Worm (Caenorhabditis elegans) whole organism, L4/young adult: ENCODE data around the gene F49E2.5.

Experiments
- W03F9.2 ChIP-seq: fragments of 150-350 bp; optimal IDR thresholded peaks from 2 replicates; lab custom pipeline; 2014; ENCODE audit warnings: missing biosample characterization, missing genetic modification characterization
- dao-5 ChIP-seq: sonication (generic microtip); optimal IDR thresholded peaks from 2 replicates; lab custom pipeline; 2016; ENCODE audit warnings: missing genotype, missing genetic modification characterization, moderate library complexity, missing compliant biosample characterization
- him-1 ChIP-seq: sonication (generic microtip); optimal IDR thresholded peaks from 2 replicates; lab custom pipeline; 2016; ENCODE audit warnings: missing genotype, missing genetic modification reagents, missing genetic modification characterization, missing compliant biosample characterization

The F49E2.5 gene

ce11 chrX:9550519-9550918, 7.1 kb downstream of the F49E2.5 start:
- TF ChIP-seq him-1 (tag; lab: Kevin White, UChicago) = no peak
- no peak for TF ChIP-seq dao-5 (tag; lab: Kevin White, UChicago)
- no peak for TF ChIP-seq W03F9.2

ce11 chrX:9551112-9551511, 7.7 kb downstream of the F49E2.5 start:
- no peak for TF ChIP-seq dao-5 (tag; lab: Kevin White, UChicago)
- TF ChIP-seq him-1 (tag; lab: Kevin White, UChicago) = peak; percentile 30

- TF ChIP-seq him-1 (tag; lab: Kevin White, UChicago) = no peak
- no peak for TF ChIP-seq dao-5 (tag; lab: Kevin White, UChicago)
- no peak for TF ChIP-seq W03F9.2
Observed at ce11 chrX:9552404-9552803, 9.0 kb downstream of the F49E2.5 start.

- TF ChIP-seq dao-5 (tag; lab: Kevin White, UChicago) (no peak), him-1 (tag; lab: Kevin White, UChicago) (no peak), W03F9.2 (no peak)
Observed at ce11 chrX:9553095-9553494, 9.6 kb downstream of the F49E2.5 start.

DNA sequence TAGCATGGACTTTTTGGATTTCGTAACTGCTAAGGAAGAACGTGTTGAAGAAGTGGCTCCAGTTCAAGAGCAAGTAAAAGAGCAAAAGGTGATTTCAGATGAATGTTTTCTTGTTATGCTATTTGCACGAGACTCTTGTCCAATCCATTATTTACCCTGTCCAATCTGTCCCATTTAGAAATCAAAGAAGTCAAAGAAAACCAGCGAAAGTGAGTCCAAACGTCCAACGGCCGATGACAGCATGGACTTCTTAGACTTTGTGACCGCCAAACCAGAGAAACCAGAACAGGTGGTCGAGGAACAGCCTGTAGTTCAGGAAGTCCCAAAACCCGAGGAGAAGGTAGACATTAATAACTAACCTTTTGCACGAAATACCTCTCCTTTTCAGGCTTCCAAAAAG, 11.8 kb downstream of the F49E2.5 start:
- TF ChIP-seq him-1 (tag; lab: Kevin White, UChicago) (no peak), dao-5 (tag; lab: Kevin White, UChicago) (no peak), W03F9.2 (no peak)

- no peak for TF ChIP-seq dao-5 (tag; lab: Kevin White, UChicago)
- no peak for TF ChIP-seq him-1 (tag; lab: Kevin White, UChicago)
- no peak for TF ChIP-seq W03F9.2
Observed at ce11 chrX:9556038-9556437, 12.6 kb downstream of the F49E2.5 start.

ce11 chrX:9560931-9561330, 17.5 kb downstream of the F49E2.5 start:
- no peak for TF ChIP-seq him-1 (tag; lab: Kevin White, UChicago)
- no peak for TF ChIP-seq W03F9.2
- no peak for TF ChIP-seq dao-5 (tag; lab: Kevin White, UChicago)

DNA sequence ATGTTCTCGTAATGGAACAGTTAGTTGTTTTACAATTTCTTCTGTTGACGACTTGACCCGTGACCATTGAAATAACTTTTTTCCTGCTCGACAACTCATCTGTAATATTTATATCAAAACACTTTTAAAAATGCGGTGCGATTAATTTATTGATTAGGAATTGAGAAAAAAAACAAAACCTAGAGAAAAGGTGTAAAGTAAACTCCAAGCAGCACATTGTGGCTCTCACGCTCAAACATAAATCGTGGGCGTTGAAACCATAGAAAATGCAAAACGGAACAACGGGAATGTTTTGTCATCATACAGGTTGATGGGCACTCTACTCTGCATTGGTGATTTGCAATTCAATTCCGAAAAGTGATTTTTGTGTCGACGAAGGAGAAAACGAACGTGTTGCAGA, 22.4 kb downstream of the F49E2.5 start, which contains the start of gene moc-5:
TSS of gene moc-5 (minus strand) at position 101 of the 400 bp plus-strand sequence.
- TF ChIP-seq dao-5 (tag; lab: Kevin White, UChicago) = no peak
- no peak for TF ChIP-seq W03F9.2

DNA sequence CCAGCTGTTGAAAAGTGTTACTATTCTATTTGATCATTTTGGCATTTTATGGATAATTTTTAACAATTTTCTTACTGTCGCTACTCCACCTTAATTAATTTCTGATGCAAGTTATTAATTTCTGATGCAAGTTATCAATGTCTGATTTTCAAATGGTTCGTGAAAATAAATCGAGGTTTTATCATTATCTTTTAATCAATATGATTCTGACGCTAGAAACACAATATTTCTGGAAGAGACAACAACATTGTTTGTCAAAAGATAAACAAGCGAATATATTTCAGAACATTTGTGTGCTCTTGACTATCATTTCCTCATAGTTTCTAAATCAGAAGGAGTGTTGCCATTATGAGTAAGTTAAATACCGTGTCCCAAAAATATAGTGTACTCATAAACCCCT, 23.0 kb downstream of the F49E2.5 start, which contains the start of gene F49E2.2:
TSS of gene F49E2.2 (plus strand) at position 301 of the 400 bp plus-strand sequence.
- TF ChIP-seq him-1 (tag; lab: Kevin White, UChicago) (no peak), dao-5 (tag; lab: Kevin White, UChicago) (no peak), W03F9.2 (no peak)

ce11 chrX:9568574-9568973, 25.1 kb downstream of the F49E2.5 start:
- TF ChIP-seq him-1 (tag; lab: Kevin White, UChicago) = no peak
- no peak for TF ChIP-seq W03F9.2

DNA sequence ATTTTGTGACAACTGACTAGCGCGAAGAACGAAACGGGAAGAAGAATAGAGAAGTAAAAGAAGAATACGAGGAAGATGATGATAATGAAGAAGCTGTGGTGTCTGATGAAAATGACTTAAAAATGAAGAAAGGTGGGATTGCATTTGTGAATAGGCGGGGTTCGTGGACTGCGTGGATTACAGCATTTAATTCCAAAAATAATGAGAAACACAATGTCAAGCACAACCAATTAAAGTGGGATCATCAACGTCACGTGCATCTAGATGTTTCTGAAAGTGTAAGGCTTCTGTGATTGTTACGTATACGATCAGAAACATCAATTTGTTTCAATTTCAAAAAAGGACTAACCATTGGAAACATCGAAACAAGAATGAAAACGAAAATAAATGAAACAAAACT, 33.5 kb downstream of the F49E2.5 start, which contains the start of gene glb-17:
TSS of gene glb-17 (minus strand) at position 101 of the 400 bp plus-strand sequence.
- no peak for TF ChIP-seq W03F9.2
- no peak for TF ChIP-seq dao-5 (tag; lab: Kevin White, UChicago)
- no peak for TF ChIP-seq him-1 (tag; lab: Kevin White, UChicago)

- no peak for TF ChIP-seq him-1 (tag; lab: Kevin White, UChicago)
- no peak for TF ChIP-seq dao-5 (tag; lab: Kevin White, UChicago)
- TF ChIP-seq W03F9.2 = no peak
Observed at ce11 chrX:9584333-9584732, 40.9 kb downstream of the F49E2.5 start, which contains the start of gene gpx-5. TSS of gene gpx-5 (plus strand) at chrX:9584668.

- TF ChIP-seq him-1 (tag; lab: Kevin White, UChicago) = no peak
- no peak for TF ChIP-seq W03F9.2
- no peak for TF ChIP-seq dao-5 (tag; lab: Kevin White, UChicago)
Observed at ce11 chrX:9585584-9586166, 42.2 kb downstream of the F49E2.5 start.

- TF ChIP-seq dao-5 (tag; lab: Kevin White, UChicago) = no peak
- no peak for TF ChIP-seq W03F9.2
- no peak for TF ChIP-seq him-1 (tag; lab: Kevin White, UChicago)
Observed at ce11 chrX:9587642-9588041, 44.2 kb downstream of the F49E2.5 start, which contains the start of gene gpx-3. TSS of gene gpx-3 (plus strand) at chrX:9587942.

DNA sequence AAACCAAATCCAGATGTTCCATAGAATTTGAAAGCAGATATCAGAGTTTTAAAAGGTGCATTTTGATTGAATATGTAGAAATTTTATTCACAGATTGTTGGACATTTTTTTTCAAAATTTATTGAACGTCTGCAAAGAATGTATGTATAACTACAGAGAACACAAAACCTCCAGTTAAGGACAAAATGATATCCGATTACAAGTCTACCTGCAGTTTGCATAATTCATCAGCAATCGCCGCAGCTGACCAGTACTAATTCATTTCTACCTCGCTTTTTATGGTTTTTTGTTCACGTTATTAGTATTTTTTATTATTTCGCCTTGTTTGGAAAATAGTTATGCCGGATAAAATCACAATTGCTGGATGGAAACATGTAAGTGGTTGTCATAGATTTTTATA, 45.7 kb downstream of the F49E2.5 start, which contains the start of gene del-8:
TSS of gene del-8 (plus strand) at position 301 of the 400 bp plus-strand sequence.
- TF ChIP-seq W03F9.2 = no peak
- TF ChIP-seq dao-5 (tag; lab: Kevin White, UChicago) = no peak
- no peak for TF ChIP-seq him-1 (tag; lab: Kevin White, UChicago)
